Fruit fly (Drosophila melanogaster): ENCODE data around the gene Taf6.

The Taf6 gene

dm6 chr3L:19601413-19601812 lies 2.5 kb downstream of the Taf6 start, which contains the start of gene CG9368:
Gene CG9368 (plus strand): TSS chr3L:19601633.
- TF ChIP-seq Pif1B (GFP tag; optimal IDR thresholded peaks at IDR 0.05) (no peak), gl (tag; optimal IDR thresholded peaks at IDR 0.05) (no peak), CG8301 (tag; optimal IDR thresholded peaks at IDR 0.05) (no peak), rn (GFP tag; IDR thresholded peaks at IDR 0.05) (no peak), Snoo (tag; optimal IDR thresholded peaks at IDR 0.05) (no peak), CG34367 (tag; optimal IDR thresholded peaks at IDR 0.05) (no peak), CG8159 (tag; optimal IDR thresholded peaks at IDR 0.05) (no peak)

dm6 chr3L:19605974-19606497 lies 7.1 kb downstream of the Taf6 start, which contains the start of the genes lush and CG9372:
Gene lush (minus strand): TSS chr3L:19606090.
Gene CG9372 (plus strand): TSS chr3L:19606208.
- no peak for TF ChIP-seq CG15710 (tag; optimal IDR thresholded peaks at IDR 0.05)
- TF ChIP-seq CG12605 (GFP tag; IDR thresholded peaks at IDR 0.05), result no peak
- no peak for TF ChIP-seq CG13204 (GFP tag; optimal IDR thresholded peaks at IDR 0.05)
- no peak for TF ChIP-seq CG17806 (tag; optimal IDR thresholded peaks at IDR 0.05)
- no peak for TF ChIP-seq CG14655 (GFP tag; optimal IDR thresholded peaks at IDR 0.05)
- TF ChIP-seq CG10348 (GFP tag; IDR thresholded peaks at IDR 0.05), result no peak
- TF ChIP-seq Snoo (tag; optimal IDR thresholded peaks at IDR 0.05), result no peak
- no peak for TF ChIP-seq fd96Ca (GFP tag; IDR thresholded peaks at IDR 0.05)
- no peak for TF ChIP-seq EcR (GFP tag; optimal IDR thresholded peaks at IDR 0.05)
- no peak for TF ChIP-seq CG8159 (tag; optimal IDR thresholded peaks at IDR 0.05)
- TF ChIP-seq rn (GFP tag; IDR thresholded peaks at IDR 0.05), result no peak
- no peak for TF ChIP-seq CG8301 (tag; optimal IDR thresholded peaks at IDR 0.05)

dm6 chr3L:19612172-19612571 lies 13.3 kb downstream of the Taf6 start, which contains the start of the genes Lon and PIG-F:
Gene Lon (minus strand): TSS chr3L:19612199.
Gene PIG-F (plus strand): TSS chr3L:19612455.
- TF ChIP-seq rn (GFP tag; IDR thresholded peaks at IDR 0.05), result peak; percentile 95
- no peak for TF ChIP-seq EcR (GFP tag; optimal IDR thresholded peaks at IDR 0.05)
- TF ChIP-seq Pif1B (GFP tag; optimal IDR thresholded peaks at IDR 0.05), result peak; percentile 99
- peak; percentile 99 for TF ChIP-seq Pif1A (GFP tag; optimal IDR thresholded peaks at IDR 0.05)
- peak; percentile 96 for TF ChIP-seq Ets98B (GFP tag; IDR thresholded peaks at IDR 0.05)
- peak; percentile 99 for TF ChIP-seq CG17806 (tag; optimal IDR thresholded peaks at IDR 0.05)
- no peak; the same call in none of the 2 replicates for TF ChIP-seq CG12605 (GFP tag; IDR thresholded peaks at IDR 0.05)
- TF ChIP-seq CG9948 (tag; optimal IDR thresholded peaks at IDR 0.05), result peak; percentile 99
- peak; percentile 98 for TF ChIP-seq CG4496 (GFP tag; IDR thresholded peaks at IDR 0.05)
- peak; percentile 94 for TF ChIP-seq gl (tag; optimal IDR thresholded peaks at IDR 0.05)
- TF ChIP-seq Snoo (tag; optimal IDR thresholded peaks at IDR 0.05), result peak; percentile 99
- TF ChIP-seq fd96Ca (GFP tag; IDR thresholded peaks at IDR 0.05), result peak; percentile 98
- peak; percentile 99 for TF ChIP-seq CG14655 (GFP tag; optimal IDR thresholded peaks at IDR 0.05)
- peak; percentile 95 for TF ChIP-seq CG10348 (GFP tag; IDR thresholded peaks at IDR 0.05)
- TF ChIP-seq CG8301 (tag; optimal IDR thresholded peaks at IDR 0.05), result peak; percentile 97
- TF ChIP-seq CG15710 (tag; optimal IDR thresholded peaks at IDR 0.05), result peak; percentile 99
- TF ChIP-seq D1 (tag; optimal IDR thresholded peaks at IDR 0.05), result no peak
- peak; percentile 98 for TF ChIP-seq CG32121 (GFP tag; IDR thresholded peaks at IDR 0.05)
- no peak for TF ChIP-seq CG13204 (GFP tag; optimal IDR thresholded peaks at IDR 0.05)
- TF ChIP-seq CG34367 (tag; optimal IDR thresholded peaks at IDR 0.05), result peak; percentile 96
- TF ChIP-seq CG8159 (tag; optimal IDR thresholded peaks at IDR 0.05), result peak; percentile 99

dm6 chr3L:19618072-19618958 lies 19.4 kb downstream of the Taf6 start, which contains the start of gene asf1:
Gene asf1 (plus strand): TSS chr3L:19618894.
- TF ChIP-seq CG4496 (GFP tag; IDR thresholded peaks at IDR 0.05) (0 out of 3 replicates have a peak, but pooled peaks have one; percentile 12), gl (tag; optimal IDR thresholded peaks at IDR 0.05) (no peak), Pif1A (GFP tag; optimal IDR thresholded peaks at IDR 0.05) (no peak), CG34367 (tag; optimal IDR thresholded peaks at IDR 0.05) (no peak), Snoo (tag; optimal IDR thresholded peaks at IDR 0.05) (no peak), rn (GFP tag; IDR thresholded peaks at IDR 0.05) (no peak), Pif1B (GFP tag; optimal IDR thresholded peaks at IDR 0.05) (no peak), CG9948 (tag; optimal IDR thresholded peaks at IDR 0.05) (no peak), CG10348 (GFP tag; IDR thresholded peaks at IDR 0.05) (no peak), CG32121 (GFP tag; IDR thresholded peaks at IDR 0.05) (peak; percentile 31; the same call in 1 of the 2 replicates), fd96Ca (GFP tag; IDR thresholded peaks at IDR 0.05) (no peak; the same call in 2 of the 3 replicates), CG8159 (tag; optimal IDR thresholded peaks at IDR 0.05) (no peak), CG8301 (tag; optimal IDR thresholded peaks at IDR 0.05) (no peak), Ets98B (GFP tag; IDR thresholded peaks at IDR 0.05) (no peak; the same call in 1 of the 2 replicates), CG12605 (GFP tag; IDR thresholded peaks at IDR 0.05) (no peak)

dm6 chr3L:19630701-19631100 lies 31.8 kb downstream of the Taf6 start:
- TF ChIP-seq Ets98B (GFP tag; IDR thresholded peaks at IDR 0.05) (no peak), Pif1B (GFP tag; optimal IDR thresholded peaks at IDR 0.05) (no peak)

dm6 chr3L:19631867-19632266 lies 33.0 kb downstream of the Taf6 start:
- TF ChIP-seq rn (GFP tag; IDR thresholded peaks at IDR 0.05) (no peak), CG8301 (tag; optimal IDR thresholded peaks at IDR 0.05) (no peak), CG15710 (tag; optimal IDR thresholded peaks at IDR 0.05) (no peak), Pif1A (GFP tag; optimal IDR thresholded peaks at IDR 0.05) (no peak), CG17806 (tag; optimal IDR thresholded peaks at IDR 0.05) (no peak), CG34367 (tag; optimal IDR thresholded peaks at IDR 0.05) (no peak), Pif1B (GFP tag; optimal IDR thresholded peaks at IDR 0.05) (no peak), CG8159 (tag; optimal IDR thresholded peaks at IDR 0.05) (no peak), CG10348 (GFP tag; IDR thresholded peaks at IDR 0.05) (no peak), Ets98B (GFP tag; IDR thresholded peaks at IDR 0.05) (no peak), CG4496 (GFP tag; IDR thresholded peaks at IDR 0.05) (no peak), EcR (GFP tag; optimal IDR thresholded peaks at IDR 0.05) (no peak)
